Worm (Caenorhabditis elegans): ENCODE measurements around the gene clec-147.

DNA sequence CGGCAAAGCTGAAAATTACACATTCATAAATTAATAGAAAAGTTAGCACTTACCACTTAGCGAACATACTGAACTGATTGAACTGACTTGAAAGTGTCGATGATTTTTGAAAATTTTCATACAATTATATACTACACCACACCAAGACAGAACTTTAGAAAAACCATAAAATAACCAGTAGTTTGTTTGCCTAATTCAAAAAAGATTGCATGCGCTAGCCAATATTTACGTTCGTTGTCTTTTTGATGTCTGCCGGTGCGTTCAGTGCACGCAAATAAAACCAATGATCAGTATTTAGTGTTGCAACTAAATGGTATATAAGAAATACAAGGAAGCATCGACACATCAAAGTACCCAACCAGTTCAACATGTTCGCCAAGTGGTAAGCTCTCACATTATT, 42.9 kb upstream of the clec-147 start, which contains the start of the genes nspb-8 and nspb-9:
- TF ChIP-seq mdl-1 (tag; optimal IDR thresholded peaks at IDR 0.05) (no peak), attf-4 (tag; optimal IDR thresholded peaks at IDR 0.05) (no peak), ceh-82 (tag; optimal IDR thresholded peaks at IDR 0.05) (no peak), ZK546.5 (tag; optimal IDR thresholded peaks at IDR 0.05) (no peak), lim-7 (GFP tag; IDR thresholded peaks at IDR 0.05) (no peak), lin-15B (tag; optimal IDR thresholded peaks at IDR 0.05) (no peak), daf-16 (GFP tag; optimal IDR thresholded peaks at IDR 0.05) (no peak), daf-16 (tag; optimal IDR thresholded peaks at IDR 0.05) (no peak), zfp-2 (tag; optimal IDR thresholded peaks at IDR 0.05) (no peak), jun-1 (tag; optimal IDR thresholded peaks at IDR 0.05) (no peak), fkh-10 (GFP tag; optimal IDR thresholded peaks at IDR 0.05) (no peak), ama-1 (optimal IDR thresholded peaks at IDR 0.05) (no peak), unc-39 (tag; optimal IDR thresholded peaks at IDR 0.05) (no peak)
